Fruit fly (Drosophila melanogaster) whole organism: Measurements from ENCODE around the gene CG8138.

ENCODE experiments used
- CG8478 ChIP-seq: fragments of >200 bp; optimal IDR thresholded peaks from 2 replicates; lab custom pipeline; 2018; ENCODE audit warnings: inconsistent platforms
- Dll ChIP-seq: fragments of >200 bp; optimal IDR thresholded peaks from 2 replicates; lab custom pipeline; 2017
- EcR ChIP-seq, 2 experiments: fragments of >200 bp; optimal IDR thresholded peaks; 2 replicates each; lab custom pipeline; 2017; ENCODE audit warnings: missing biosample characterization in 2 of 2, missing genetic modification characterization in 2 of 2, missing genetic modification reagents in 2 of 2
- pan ChIP-seq: fragments of >200 bp; optimal IDR thresholded peaks from 2 replicates; lab custom pipeline; 2017
- psq ChIP-seq: fragments of >200 bp; optimal IDR thresholded peaks from 2 replicates; lab custom pipeline; 2017
- usp ChIP-seq: fragments of >200 bp; optimal IDR thresholded peaks from 2 replicates; lab custom pipeline; 2017; ENCODE audit warnings: missing biosample characterization, missing genetic modification characterization, mixed read lengths

Gene CG8138

DNA sequence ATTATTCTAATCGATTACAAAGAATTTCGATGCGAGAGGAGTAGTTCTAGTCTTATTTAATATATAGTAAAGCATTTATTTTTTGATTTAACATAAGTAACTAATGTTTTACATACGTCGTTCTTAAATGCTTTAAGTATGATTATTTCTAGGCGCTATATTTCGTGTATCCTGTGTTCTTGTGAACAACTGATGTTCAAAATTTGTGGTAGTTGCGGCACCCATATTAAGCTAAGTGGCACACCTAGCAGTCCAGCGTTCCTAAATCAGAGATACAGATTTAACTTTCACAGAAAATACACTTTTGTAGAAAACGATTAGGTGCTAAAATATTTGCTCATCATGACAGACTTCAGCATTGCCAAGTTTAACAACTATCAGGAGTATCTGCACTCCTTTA, at the start of gene CG8138:
TSS of gene CG8138 (plus strand) at position 301 of the 400 bp plus-strand sequence.
- TF ChIP-seq usp = no peak

DNA sequence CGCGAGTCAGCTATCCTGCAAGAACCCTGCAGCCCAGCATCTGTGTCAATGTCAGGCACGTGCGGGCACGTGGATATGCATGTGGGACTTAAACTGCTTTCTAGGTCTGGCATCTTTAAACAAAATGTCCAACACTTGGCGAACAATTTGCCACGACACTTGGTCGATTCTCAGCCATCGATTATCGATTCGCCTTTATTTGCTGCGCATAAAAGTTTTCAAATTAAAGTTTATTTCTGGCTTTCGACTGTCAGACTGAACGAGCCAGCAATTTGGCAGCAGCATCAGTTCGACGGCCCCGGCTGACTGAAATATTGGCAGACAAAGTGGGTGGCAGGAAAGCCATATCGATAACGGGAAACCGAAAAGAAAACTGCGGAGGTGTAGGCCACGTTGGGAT, 43.0 kb upstream of the CG8138 start:
- TF ChIP-seq Dll (lab: Kevin White, UChicago) (no peak), CG8478 (no peak), pan (lab: Kevin White, UChicago) (no peak)

DNA sequence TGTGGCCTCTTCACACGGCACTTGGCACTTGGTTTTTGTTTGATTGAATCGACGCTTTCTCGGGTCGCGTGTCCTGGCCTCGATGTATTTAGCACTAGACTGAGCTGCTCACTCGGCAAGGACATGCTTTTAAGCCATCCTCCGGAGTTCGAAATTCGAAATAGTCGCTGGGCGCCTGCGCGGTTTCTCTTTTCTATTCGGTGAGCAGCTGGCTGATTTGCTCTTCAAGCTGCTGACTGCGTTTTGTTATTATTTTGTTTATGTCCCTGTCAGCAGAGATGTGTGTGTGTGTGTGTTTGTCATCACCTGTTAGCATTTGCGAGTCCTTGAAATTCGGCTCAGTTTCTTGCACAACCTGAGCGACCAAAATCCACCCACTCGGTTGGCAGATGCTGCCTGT, 25.5 kb upstream of the CG8138 start, which contains the start of gene 2mit:
TSS of gene 2mit (minus strand) at position 101 of the 400 bp plus-strand sequence.
- TF ChIP-seq psq (lab: Kevin White, UChicago) (no peak), usp (no peak), EcR (GFP tag; optimal IDR thresholded peaks at IDR 0.05; lab: Kevin White, UChicago) (no peak), Dll (lab: Kevin White, UChicago) (no peak), pan (lab: Kevin White, UChicago) (no peak), CG8478 (no peak)

DNA sequence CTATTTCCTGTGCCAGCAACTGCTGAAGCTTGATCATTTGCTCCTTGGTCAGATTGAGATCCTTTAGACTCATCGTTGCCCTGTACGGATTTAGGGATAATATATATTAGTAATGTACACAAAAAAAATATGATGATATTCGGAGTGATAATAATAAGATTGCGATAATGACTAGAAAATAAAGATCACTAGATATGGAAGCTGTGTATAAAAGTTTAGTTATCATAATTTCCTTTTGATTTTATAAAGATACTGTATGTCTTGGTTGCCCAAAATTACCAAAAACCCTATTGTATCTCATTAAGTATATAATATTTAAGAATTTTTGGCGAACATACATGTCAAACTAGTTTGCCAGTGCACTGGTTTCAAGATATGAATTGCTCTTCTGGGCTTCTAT, 5.3 kb downstream of the CG8138 start, which contains the start of gene CG8508:
TSS of gene CG8508 (minus strand) at position 101 of the 400 bp plus-strand sequence.
- TF ChIP-seq EcR (GFP tag; optimal IDR thresholded peaks at IDR 0.05; lab: Kevin White, UChicago) (no peak), Dll (lab: Kevin White, UChicago) (no peak), usp (no peak), pan (lab: Kevin White, UChicago) (no peak), psq (lab: Kevin White, UChicago) (no peak), CG8478 (no peak)

DNA sequence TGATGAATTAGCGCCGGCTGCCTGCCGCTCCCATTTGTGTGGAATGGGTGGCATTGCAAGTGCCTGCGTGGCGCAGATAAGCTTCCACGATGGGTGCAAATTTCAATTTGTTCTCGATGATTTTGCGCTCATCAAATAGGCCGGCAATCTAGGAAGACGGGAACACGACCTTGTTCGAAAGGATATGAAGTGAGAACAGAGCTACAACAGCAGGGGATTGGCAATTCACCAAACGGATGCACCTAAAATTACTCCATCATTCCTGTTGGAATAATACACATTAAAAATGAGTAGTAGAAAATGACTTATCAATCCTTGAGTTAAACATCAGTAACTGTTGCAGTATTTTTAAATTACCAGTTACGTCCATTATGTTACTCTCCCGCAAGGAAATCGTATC, 7.1 kb downstream of the CG8138 start, which contains the start of gene CG14380:
TSS of gene CG14380 (plus strand) at position 301 of the 400 bp plus-strand sequence.
- TF ChIP-seq EcR (GFP tag; optimal IDR thresholded peaks at IDR 0.05; lab: Kevin White, UChicago) (no peak), psq (lab: Kevin White, UChicago) (no peak), pan (lab: Kevin White, UChicago) (no peak), CG8478 (no peak), usp (no peak)

DNA sequence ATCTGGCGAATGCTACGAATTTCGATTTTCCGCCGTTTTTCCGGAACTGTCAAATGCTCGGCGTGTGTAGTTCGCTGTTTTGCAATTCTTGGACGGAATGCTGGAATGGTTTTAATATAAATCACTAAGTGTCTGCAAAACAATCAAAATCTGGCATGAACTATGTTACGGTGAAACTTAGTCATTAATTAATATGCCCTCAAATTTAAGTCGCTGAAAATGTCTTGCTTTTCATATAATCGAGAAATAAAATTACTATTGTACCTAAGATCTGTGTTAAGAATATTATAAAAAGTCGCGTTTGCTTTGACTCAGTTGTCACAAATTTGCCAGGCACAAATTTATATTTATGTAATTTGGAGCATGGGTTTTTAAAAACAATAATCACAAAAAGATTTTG, 10.2 kb downstream of the CG8138 start, which contains the start of gene CG8141:
TSS of gene CG8141 (plus strand) at position 301 of the 400 bp plus-strand sequence.
- TF ChIP-seq CG8478 (no peak), usp (no peak), psq (lab: Kevin White, UChicago) (no peak), EcR (GFP tag; optimal IDR thresholded peaks at IDR 0.05; lab: Kevin White, UChicago) (no peak), pan (lab: Kevin White, UChicago) (no peak), Dll (lab: Kevin White, UChicago) (no peak)

DNA sequence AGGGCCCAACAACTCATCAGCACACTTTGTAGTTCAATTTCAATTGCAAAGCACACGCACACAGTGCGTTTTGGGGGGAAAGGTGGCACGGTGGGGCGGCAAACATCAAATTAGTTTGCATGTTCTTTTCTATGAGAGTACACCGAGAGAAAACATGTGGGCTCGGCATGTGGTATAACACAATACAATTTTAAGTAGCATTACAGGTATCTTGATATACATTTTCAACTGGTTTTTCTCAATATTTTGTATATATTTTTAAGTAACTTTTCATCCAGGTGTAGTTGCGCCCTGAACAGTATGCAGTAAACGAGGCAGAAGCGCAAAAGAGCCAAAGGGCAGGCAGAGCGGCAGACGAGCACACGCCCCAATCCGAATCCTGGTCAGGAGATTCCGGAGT, 19.3 kb downstream of the CG8138 start:
- TF ChIP-seq usp (no peak), CG8478 (no peak), pan (lab: Kevin White, UChicago) (no peak), Dll (lab: Kevin White, UChicago) (no peak), EcR (GFP tag; optimal IDR thresholded peaks at IDR 0.05; lab: Kevin White, UChicago) (no peak), psq (lab: Kevin White, UChicago) (no peak)

DNA sequence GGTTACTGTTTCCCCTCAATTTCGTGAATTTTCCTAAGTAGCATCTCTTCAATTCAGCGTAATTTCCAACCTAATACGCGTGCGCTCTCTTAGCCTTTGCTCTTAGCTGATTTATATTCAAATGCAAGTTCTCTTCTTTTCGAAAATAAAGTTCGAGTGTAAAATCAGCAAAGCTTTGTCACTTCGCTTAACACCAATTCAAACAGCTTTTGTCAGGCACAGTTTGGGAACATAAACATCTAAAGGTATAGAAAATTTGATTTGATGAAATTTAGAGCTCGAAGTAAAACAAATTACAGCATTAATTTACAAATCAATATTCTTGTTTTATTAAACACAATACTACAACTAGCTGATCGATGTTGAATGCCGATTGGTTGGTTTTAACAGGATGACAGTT, 27.3 kb downstream of the CG8138 start:
- no peak for TF ChIP-seq psq (lab: Kevin White, UChicago)
- no peak for TF ChIP-seq CG8478
- no peak for TF ChIP-seq usp
- no peak for TF ChIP-seq Dll (lab: Kevin White, UChicago)
- no peak for TF ChIP-seq pan (lab: Kevin White, UChicago)
- no peak for TF ChIP-seq EcR (GFP tag; optimal IDR thresholded peaks at IDR 0.05; lab: Kevin White, UChicago)

DNA sequence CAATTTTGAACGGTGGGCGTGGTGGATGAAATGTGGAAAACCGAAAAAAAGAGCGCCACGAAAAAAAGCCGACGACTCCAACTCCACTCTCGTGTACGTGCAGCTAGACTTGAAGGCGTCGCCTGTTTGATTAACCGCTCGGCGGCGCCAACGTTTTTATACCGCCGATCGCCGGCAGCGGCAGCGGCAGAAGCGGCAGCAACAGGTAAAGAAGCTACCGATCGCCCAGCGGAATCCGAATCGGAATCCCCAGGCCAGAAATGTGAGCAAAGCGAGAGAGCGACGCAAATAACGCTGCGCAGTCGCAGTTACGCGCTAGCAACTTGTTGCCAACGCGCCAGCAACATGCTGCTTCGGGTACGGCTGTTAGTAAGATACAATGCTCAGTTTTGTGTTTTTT, 33.2 kb downstream of the CG8138 start, which contains the start of gene CG8483:
TSS of gene CG8483 (minus strand) at position 119 of the 400 bp plus-strand sequence.
- no peak for TF ChIP-seq pan (lab: Kevin White, UChicago)
- no peak for TF ChIP-seq CG8478
- TF ChIP-seq EcR (GFP tag; optimal IDR thresholded peaks at IDR 0.05; lab: Kevin White, UChicago) = no peak
- TF ChIP-seq Dll (lab: Kevin White, UChicago) = no peak
- TF ChIP-seq psq (lab: Kevin White, UChicago) = no peak
- no peak for TF ChIP-seq usp

DNA sequence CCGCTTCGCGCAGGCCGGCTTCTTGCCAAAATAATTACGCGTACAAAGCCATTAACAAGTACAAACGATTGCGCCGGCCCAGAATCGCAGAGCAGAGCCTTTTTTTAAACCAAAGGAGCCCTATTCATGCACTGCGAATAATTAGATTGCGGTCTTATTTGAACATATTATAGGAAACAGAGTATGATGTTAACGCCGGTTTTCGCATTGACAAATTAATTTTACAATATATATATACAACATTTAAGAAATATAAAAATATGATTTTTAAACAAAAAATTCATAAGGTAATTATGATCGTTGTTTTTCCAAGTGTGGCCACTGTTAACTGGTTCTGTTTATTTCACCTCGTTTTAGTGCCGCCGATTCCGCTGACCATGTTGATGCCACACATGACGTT, 34.0 kb downstream of the CG8138 start:
- no peak for TF ChIP-seq psq (lab: Kevin White, UChicago)
- no peak for TF ChIP-seq CG8478
- no peak for TF ChIP-seq Dll (lab: Kevin White, UChicago)
- no peak for TF ChIP-seq EcR (GFP tag; optimal IDR thresholded peaks at IDR 0.05; lab: Kevin White, UChicago)
- TF ChIP-seq usp = no peak
- TF ChIP-seq pan (lab: Kevin White, UChicago) = no peak

DNA sequence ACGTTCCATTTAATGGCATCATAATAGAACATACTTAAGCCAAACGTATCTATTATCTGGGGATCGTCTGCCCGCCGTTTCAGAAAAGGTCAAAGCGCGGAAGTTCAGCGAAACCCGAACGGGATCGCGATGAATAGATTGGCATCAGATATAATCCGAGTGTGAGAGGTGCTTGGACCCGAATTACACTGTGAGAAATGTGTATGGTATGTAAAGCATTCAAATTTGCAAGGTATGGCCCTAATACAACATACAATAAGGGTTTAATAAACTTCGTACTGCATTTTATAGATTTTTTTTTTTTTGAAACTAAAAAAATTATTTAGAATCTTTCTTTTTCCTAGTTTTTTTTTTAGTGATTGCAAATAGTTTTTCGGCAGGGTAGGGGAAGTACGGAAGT, 37.6 kb downstream of the CG8138 start:
- no peak for TF ChIP-seq Dll (lab: Kevin White, UChicago)
- TF ChIP-seq EcR (GFP tag; optimal IDR thresholded peaks at IDR 0.05; lab: Kevin White, UChicago) = no peak
- TF ChIP-seq pan (lab: Kevin White, UChicago) = no peak
- TF ChIP-seq psq (lab: Kevin White, UChicago) = no peak
- no peak for TF ChIP-seq CG8478
- no peak for TF ChIP-seq usp

DNA sequence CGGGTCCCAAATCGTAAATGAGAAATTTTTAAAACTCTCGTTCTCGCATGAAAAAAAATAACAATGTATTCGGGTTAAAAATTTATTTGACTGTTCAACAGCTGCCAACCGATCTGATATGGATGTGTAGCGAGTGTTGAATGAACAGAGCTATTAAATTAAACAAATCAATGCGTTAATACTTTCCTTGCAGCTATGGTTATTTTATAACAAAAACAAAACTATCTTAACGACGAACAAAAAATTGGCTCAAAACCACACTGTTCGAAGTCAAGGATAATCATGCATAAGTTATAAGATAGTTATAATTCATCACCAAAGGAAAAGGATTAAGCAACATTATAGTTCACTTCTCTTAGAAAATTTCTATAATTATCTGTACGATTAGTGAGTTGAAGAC, 39.4 kb downstream of the CG8138 start, which contains the start of gene CG8476:
TSS of gene CG8476 (minus strand) at position 101 of the 400 bp plus-strand sequence.
- TF ChIP-seq psq (lab: Kevin White, UChicago) (no peak), CG8478 (no peak), EcR (GFP tag; optimal IDR thresholded peaks at IDR 0.05; lab: Kevin White, UChicago) (no peak), usp (no peak)

DNA sequence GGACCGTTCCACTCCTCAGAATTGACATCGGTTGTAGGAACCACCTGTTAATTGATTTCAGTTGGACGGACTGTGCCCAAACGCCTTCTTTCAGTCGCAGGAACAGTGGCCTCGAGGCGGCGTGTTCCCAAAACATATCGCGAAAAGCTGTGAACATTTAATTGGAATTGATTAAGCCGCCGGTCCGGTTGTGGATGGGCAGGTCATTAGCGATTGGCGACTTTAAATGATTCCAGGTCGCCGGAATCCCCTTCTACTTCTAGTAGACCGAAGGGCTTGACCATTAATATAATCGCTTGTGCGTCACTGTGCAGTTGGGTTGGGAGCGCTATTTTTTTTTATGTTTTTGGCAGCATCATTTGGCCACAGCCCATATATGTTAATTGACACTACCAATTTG, 40.7 kb downstream of the CG8138 start:
- no peak for TF ChIP-seq CG8478
- TF ChIP-seq psq (lab: Kevin White, UChicago) = no peak
- no peak for TF ChIP-seq pan (lab: Kevin White, UChicago)
- no peak for TF ChIP-seq Dll (lab: Kevin White, UChicago)
- TF ChIP-seq EcR (GFP tag; optimal IDR thresholded peaks at IDR 0.05; lab: Kevin White, UChicago) = no peak
- no peak for TF ChIP-seq usp
